Fruit fly (Drosophila melanogaster): Measurements from ENCODE around the gene CG11131.

- TF ChIP-seq CG32121 (GFP tag; IDR thresholded peaks at IDR 0.05) (no peak), Pif1B (GFP tag; optimal IDR thresholded peaks at IDR 0.05) (no peak), fd96Ca (GFP tag; IDR thresholded peaks at IDR 0.05) (no peak), CG17806 (tag; optimal IDR thresholded peaks at IDR 0.05) (no peak), CG10348 (GFP tag; IDR thresholded peaks at IDR 0.05) (no peak), CG12605 (GFP tag; IDR thresholded peaks at IDR 0.05) (no peak), CG4496 (GFP tag; IDR thresholded peaks at IDR 0.05) (no peak), CG14655 (GFP tag; optimal IDR thresholded peaks at IDR 0.05) (no peak)
Observed at dm6 chr3L:22879344-22879723, 19.2 kb upstream of the CG11131 start.
